Fruit fly (Drosophila melanogaster) whole organism, larva: ENCODE measurements around the gene CG4325.

Source experiments
- noc ChIP-seq: fragments of 200-800 bp; sonication (Bioruptor generic); optimal IDR thresholded peaks from 3 replicates; lab custom pipeline; 2019; ENCODE audit warnings: missing biosample characterization, mild to moderate bottlenecking, missing genetic modification characterization, moderate library complexity

CG4325 gene

DNA sequence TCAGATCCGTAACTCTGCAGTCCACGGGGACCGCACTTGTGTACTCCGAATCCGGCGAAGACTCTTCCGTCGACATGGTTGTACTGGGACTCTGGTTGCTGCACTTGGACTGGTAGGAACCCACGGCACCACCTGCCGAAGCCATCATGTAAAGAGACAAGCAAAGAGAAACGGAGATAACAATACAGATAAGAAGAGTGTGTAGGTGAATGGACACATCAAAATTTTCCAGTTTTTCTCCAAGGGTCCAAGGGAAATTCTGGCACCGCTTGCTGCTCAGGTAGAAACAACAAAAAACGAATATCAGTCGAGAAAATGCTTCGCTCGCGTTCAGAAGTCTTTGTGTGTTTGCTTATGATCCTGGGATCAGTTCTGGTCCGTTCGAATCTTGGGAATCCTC lies 24.7 kb upstream of the CG4325 start, which contains the start of gene CG4194:
Gene CG4194, plus strand, starts transcription at position 301 of the 400 bp plus-strand sequence.
- TF ChIP-seq noc (tag; lab: Kevin White, UChicago) = no peak

DNA sequence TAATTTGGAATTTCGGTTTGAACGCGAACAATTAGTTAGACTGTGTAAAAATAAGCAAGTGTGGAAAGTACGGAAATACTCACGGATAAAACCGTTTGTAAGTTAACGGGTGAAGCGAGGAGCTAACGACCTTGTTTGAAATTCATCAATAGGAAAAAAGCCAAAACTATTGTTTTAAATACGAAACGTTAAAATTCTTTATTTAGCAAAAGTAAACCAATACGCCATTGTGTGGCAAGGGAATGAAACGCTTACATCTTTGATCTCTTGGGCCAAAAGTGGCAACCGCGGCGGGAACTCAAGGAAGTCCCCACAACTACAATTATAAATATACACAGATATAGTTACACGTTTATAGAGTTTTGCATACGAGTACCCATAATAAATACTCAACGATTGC lies 22.6 kb upstream of the CG4325 start, which contains the start of gene CG14054:
Gene CG14054, minus strand, starts transcription at position 101 of the 400 bp plus-strand sequence.
- no peak for TF ChIP-seq noc (tag; lab: Kevin White, UChicago)

DNA sequence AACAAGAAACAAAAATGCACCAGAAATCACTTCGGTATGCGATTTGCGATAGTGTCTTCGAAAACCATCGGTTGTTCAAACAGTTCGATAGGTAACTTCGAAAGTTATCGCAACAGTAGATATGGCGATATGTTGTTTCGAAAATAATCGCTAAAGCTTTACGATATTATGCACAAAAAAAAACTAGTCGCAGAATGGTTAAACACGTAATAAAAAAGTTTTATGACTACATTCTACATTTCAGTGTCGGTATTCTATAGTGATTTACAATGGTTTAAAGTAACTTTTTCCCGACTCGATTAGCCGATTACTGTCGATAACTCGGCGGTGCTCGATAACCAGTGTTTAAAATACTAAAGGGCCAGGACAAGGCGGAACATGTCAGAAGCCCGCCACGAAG lies 21.5 kb upstream of the CG4325 start, which contains the start of gene CG4281:
Gene CG4281, minus strand, starts transcription at position 70 of the 400 bp plus-strand sequence.
- no peak for TF ChIP-seq noc (tag; lab: Kevin White, UChicago)

DNA sequence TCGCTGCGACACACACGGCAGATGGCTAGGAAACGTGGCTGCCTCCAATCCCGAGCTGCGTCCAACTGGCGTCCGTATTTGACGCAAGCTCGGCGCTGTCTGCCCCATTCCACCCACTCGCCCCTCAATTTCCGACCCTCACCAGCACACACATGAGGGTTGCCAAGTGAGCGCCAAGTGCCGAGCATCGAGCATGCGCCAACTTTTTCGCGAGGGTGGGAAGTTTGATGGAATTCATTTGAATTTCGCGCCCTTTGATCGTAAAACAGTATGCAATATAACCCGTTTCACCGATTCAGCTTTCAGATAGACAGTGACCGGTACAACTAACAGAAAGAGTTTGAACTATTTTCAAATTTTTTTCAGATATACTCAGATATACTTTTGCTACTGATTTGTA lies 18.2 kb upstream of the CG4325 start, which contains the start of gene Sik2:
Gene Sik2, minus strand, starts transcription at position 67 of the 400 bp plus-strand sequence.
- no peak for TF ChIP-seq noc (tag; lab: Kevin White, UChicago)

DNA sequence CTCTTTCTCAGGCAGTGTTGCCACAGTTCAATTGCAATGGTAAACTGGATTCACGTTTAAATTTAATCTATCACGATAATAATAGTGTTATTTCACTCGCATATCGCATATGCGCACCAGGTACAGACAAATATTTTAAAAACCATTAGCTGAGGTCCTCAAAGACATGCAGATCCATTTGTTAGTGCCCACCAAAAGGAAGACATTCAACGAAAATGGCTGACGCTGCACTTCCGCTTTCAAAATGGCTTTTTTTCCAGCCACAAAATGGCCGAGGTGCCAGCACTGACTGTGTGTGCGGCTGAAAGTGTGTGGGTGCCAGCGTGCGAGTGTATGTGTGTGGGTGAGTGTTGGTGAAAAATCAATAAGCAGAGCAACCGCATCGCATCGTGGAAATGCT lies 17.5 kb upstream of the CG4325 start:
- TF ChIP-seq noc (tag; lab: Kevin White, UChicago) = no peak

DNA sequence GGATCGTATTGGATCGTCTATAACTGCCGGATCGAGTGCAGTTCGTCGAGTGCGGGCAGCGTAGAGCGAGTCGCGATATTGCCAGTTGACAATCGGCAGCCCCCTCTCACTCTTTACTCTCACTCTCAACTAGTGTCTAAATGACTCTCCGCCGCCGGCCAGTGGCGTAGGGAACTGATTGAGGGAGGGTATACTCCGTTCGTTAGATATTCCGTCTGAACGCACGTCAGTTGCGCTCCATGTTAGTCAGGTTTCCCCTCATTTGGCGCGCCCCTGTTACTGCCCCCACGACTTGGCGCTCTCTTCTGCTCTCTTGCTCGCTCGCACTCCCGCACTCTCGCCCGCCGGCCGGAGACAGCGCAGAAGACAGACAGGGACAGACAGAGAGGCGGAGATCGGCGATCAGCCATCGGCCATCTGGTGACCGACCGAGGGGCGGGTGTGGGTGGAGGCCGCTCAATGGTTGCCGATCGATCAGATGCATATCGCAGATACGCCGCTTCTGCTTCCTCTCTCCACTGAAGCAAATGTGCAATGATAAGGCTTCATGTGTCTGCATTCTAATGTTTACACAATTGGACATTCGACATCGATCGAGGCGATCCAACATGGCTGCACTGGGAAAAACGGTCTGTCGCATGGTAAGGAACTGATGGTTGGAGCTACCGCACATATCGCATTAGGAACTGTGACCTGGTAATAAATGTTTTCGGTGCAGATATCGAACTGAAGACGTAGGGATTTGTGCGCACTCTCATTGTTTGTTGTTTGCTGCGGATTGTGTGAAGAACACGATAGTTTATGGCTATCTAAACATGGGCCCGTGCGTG lies 6.7 kb upstream of the CG4325 start, which contains the start of gene moody:
Gene moody, minus strand, starts transcription at position 51 of the 830 bp plus-strand sequence.
- peak; percentile 96 for TF ChIP-seq noc (tag; lab: Kevin White, UChicago)

DNA sequence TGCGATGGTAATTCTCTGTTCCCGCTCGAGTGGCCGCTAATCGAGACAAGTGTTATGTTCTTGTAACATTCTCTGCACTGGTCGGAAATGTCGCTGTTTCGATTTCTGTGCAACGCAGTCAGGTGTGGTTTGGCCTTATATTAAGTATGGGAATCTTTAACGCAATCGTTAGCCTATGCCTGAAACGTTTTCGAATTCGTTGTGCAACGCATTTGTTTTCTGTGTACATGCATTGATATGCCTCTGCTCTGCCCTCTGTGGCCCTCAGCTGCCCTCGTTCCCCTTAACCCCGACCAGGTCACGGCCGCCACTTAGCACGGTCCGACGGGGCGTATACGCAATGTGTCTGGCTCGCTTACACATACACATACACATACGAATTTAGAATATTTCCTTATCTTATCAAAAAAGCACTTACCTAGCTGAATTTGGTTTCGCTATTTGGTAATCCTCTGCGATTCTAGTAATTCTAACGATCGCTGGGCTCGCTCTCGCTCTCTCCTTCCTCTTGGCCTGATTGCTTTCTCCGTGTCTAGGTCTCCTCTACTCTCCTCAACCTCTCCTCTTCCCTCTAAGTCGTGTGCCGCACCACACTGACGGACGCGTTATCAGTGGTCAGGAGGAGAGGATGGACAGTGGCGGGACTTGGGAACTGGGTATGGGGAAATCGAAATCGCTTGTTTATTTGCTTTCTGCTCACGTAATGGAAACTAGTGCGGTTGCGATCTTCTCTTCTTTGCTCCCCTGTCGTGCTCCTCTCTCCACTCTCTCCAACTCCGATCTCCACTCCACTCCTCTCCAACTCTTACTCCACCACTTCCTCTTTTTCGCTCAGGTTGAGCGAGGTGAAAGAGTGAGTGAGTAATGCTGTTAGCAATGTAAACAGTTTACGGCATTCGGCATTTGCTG lies 5.4 kb upstream of the CG4325 start:
- TF ChIP-seq noc (tag; lab: Kevin White, UChicago) = peak; percentile 30

DNA sequence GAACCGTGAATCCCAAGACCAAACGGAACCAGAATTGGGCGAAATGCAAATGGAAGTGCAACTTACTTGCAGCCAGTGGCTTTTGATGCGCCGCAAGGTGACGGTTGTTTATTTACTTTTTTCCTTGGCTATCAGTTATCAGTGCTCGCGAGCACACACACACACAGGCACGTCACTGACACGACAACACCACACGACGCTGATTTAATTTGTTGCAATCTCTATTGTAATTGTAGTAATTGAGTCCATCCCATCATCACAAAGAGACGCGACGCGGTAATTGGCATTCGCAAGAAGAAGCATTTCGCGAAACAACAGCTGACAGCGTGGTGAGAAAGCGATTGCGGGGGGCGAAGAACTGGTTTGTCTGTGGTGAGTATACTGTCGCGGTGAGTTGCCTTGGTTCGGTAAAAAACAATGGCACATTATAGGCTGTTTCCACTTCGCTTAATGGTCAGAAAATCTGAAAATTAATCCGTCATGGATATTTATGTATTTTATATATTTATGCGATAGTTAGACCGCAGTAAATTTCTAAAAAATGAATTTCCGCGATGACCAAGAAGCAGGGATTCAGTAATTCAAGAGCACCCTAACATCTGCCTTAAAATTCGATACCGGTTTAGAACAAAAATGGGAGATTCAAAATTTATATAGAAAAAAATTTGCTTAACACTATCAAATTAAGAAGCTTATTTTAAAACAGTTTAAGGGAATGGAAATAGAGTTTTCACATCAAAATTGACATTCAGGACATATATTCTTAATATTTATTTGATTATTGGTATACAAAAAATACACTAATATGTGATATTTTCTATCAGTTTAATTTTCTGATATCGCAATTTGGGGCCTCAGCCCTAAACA lies 1.4 kb downstream of the CG4325 start, which contains the start of the genes Actn and usp:
Gene Actn, minus strand, starts transcription at position 331 of the 867 bp plus-strand sequence.
Gene usp, minus strand, starts transcription at position 331 of the 867 bp plus-strand sequence.
- TF ChIP-seq noc (tag; lab: Kevin White, UChicago) = no peak

DNA sequence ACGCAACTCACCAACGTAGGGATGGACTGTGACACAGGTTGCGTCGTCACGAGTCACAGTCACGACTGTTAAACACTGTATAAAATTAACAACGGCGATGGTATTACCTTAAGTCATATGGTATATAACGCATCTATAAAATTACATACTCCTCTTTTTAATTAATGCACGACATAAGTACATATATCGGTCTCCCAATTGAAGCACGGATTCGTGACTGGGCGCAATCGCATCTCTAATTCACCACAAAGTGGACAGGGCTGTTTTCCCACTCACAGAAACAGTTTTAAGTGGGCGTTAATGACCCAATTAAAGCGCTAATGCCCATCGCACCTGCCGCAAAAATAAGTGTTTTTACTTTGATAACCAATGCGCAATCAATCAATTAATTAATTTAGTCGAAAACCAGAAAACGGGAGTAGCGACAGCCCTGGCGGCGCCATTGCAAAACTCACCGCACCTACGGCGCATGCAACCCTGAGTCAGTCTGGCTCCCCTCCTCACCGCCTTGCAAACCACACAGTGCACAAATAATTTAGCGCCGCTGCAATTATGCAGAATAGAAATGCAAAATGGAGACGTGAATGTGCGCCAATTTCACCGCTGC lies 2.2 kb downstream of the CG4325 start, which contains the start of gene CG4313:
Gene CG4313, plus strand, starts transcription at position 557 of the 607 bp plus-strand sequence.
- peak; percentile 65 for TF ChIP-seq noc (tag; lab: Kevin White, UChicago)

DNA sequence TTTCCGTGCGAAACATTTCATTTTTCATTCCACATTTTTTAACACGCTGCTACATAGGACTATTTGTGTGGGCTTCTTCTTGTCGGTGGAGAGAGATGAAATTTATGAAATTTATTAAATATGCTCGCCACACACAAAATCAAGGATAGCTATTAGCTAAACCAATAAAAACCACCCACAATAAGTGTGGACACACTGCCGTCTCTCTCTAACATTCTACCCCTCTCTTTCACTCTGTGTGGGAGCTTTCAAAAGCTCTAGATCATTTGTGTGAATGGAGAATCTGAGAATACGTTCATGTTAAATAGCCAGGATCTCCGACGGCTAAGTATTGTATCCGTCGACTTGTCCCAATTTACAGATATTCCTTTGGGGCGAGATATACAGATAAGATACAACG lies 6.0 kb downstream of the CG4325 start:
- no peak for TF ChIP-seq noc (tag; lab: Kevin White, UChicago)

DNA sequence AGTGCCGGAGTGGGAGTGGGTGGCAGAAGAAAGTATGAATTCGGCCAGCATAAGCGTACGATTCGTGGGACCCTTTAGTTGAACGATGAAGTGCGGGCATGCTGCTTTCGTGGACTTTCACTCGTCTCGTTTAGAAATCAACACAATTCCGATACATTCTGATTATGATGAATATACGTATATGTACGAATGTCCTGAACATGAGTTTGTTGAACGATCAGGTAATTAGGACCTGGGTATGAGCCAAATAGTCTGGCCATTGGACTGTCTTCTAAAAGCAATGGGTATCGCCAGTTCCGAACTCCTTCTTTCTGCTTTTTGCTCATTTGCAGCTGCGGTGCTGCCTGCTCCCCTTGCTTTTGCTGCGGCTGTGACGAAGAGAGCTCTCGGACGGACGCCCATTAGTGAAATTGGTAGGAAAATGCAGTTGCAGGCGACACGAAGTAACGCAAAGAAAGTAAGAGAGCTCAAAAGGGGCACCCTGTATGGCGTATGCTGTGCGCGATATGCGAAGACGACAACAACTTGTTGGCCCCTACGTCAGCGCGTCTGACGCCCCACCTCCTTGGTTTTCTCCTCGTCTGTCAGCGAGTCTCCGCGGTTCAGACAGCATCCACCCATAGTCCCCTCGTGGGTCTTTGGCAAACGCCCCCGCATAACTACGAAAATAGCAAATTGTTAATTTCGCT lies 6.7 kb downstream of the CG4325 start:
- peak; percentile 8 for TF ChIP-seq noc (tag; lab: Kevin White, UChicago)

DNA sequence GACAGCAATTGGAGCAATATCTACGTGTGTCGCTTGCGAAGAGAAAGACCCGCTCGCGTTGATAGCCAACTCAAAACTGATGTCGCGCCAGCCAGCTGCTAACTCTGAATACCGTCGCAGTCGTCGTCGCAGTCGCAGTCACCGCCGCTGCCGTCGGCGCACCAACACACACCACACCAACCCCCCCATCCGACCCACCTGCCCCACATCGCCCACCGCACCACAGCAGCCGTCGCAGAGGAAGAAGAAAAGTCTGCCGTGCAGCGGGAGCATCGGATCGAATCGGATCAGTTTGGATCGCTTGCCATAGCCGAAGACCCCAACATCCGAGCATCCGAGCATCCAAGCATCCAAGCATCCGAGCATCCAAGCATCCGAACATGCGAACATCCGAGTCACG lies 7.2 kb downstream of the CG4325 start:
- no peak for TF ChIP-seq noc (tag; lab: Kevin White, UChicago)

DNA sequence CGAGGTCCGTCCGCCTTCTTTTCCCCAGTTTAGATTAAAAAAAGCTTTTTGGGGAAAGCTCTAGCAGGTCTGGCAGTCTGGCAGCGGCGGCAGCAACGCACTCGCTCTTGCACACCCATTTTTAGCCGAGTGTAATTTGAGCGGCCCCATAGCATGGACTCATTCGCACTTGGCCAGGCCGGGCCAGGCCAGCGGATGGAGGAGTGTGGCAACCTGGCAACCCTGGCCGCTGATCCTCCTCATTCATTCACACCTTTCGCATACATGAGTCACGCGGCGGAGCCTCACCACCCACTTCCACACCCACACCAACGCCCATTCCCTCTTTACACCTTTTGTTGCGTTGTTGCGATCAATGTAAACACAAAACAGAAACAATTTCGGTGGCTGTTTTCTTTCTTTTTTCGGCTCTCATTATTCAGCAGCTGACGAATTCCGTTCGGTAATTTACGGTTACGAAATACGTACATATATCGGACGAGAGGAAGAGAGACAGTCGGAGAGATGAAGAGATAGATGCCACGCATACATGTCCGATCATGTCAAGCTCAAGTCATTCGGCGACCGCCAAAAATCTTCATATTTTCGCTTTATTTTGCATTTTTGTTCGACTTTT lies 10.7 kb downstream of the CG4325 start:
- no peak for TF ChIP-seq noc (tag; lab: Kevin White, UChicago)
